Worm (Caenorhabditis elegans) whole organism, L2 larva: Measurements from ENCODE around the gene F53F8.3.

Experiments used
- C34F6.9 ChIP-seq: fragments of 150-350 bp; optimal IDR thresholded peaks from 2 replicates; lab custom pipeline; 2014; ENCODE audit warnings: missing biosample characterization, missing genetic modification characterization
- F13H6.1 ChIP-seq: sonication (generic microtip); optimal IDR thresholded peaks from 2 replicates; lab custom pipeline; 2016; ENCODE audit warnings: missing genetic modification characterization, missing compliant biosample characterization
- R02D3.7 ChIP-seq: fragments of 150-350 bp; optimal IDR thresholded peaks from 2 replicates; lab custom pipeline; 2014; ENCODE audit warnings: missing biosample characterization, missing genetic modification characterization
- Y55F3AM.14 ChIP-seq: fragments of 200-800 bp; sonication (Bioruptor generic); optimal IDR thresholded peaks from 2 replicates; lab custom pipeline; 2018; ENCODE audit warnings: mild to moderate bottlenecking, missing genetic modification characterization, missing compliant biosample characterization
- ZK546.5 ChIP-seq: sonication (generic microtip); optimal IDR thresholded peaks from 2 replicates; lab custom pipeline; 2017; ENCODE audit warnings: missing biosample characterization, missing genetic modification characterization
- alr-1 ChIP-seq: fragments of 150-350 bp; optimal IDR thresholded peaks from 2 replicates; lab custom pipeline; 2014; ENCODE audit warnings: missing biosample characterization, missing genetic modification characterization
- ama-1 ChIP-seq: fragments of 150-350 bp; optimal IDR thresholded peaks from 2 replicates; lab custom pipeline; 2018; ENCODE audit warnings: inconsistent platforms
- blmp-1 ChIP-seq: sonication (generic microtip); optimal IDR thresholded peaks from 2 replicates; lab custom pipeline; 2017; ENCODE audit warnings: missing genetic modification characterization, mild to moderate bottlenecking, missing compliant biosample characterization, antibody characterized with exemption, moderate library complexity; ENCODE audit not compliant: insufficient read depth
- ceh-16 ChIP-seq: fragments of 150-350 bp; optimal IDR thresholded peaks from 2 replicates; lab custom pipeline; 2014; ENCODE audit warnings: missing biosample characterization, missing genetic modification characterization
- ceh-82 ChIP-seq: fragments of 150-350 bp; optimal IDR thresholded peaks from 2 replicates; lab custom pipeline; 2014; ENCODE audit warnings: missing biosample characterization, missing genetic modification characterization
- crh-2 ChIP-seq: sonication (generic microtip); optimal IDR thresholded peaks from 2 replicates; lab custom pipeline; 2017; ENCODE audit warnings: missing biosample characterization, missing genetic modification characterization
- dmd-4 ChIP-seq: sonication (generic microtip); optimal IDR thresholded peaks from 2 replicates; lab custom pipeline; 2017; ENCODE audit warnings: missing biosample characterization, missing genetic modification characterization
- egl-27 ChIP-seq: sonication (generic microtip); optimal IDR thresholded peaks from 3 replicates; lab custom pipeline; 2017; ENCODE audit warnings: missing biosample characterization, missing genetic modification reagents, missing genetic modification characterization
- elt-1 ChIP-seq: fragments of 150-350 bp; optimal IDR thresholded peaks from 2 replicates; lab custom pipeline; 2014; ENCODE audit warnings: missing biosample characterization, missing genetic modification characterization
- elt-3 ChIP-seq: sonication (generic microtip); optimal IDR thresholded peaks from 2 replicates; lab custom pipeline; 2017; ENCODE audit warnings: missing biosample characterization, missing genetic modification characterization
- fos-1 ChIP-seq: fragments of 150-350 bp; optimal IDR thresholded peaks from 2 replicates; lab custom pipeline; 2014; ENCODE audit warnings: missing biosample characterization, missing genetic modification characterization
- gmeb-1 ChIP-seq: fragments of 150-350 bp; optimal IDR thresholded peaks from 2 replicates; lab custom pipeline; 2014; ENCODE audit warnings: missing biosample characterization, missing genetic modification characterization
- lin-13 ChIP-seq: fragments of 150-350 bp; optimal IDR thresholded peaks from 2 replicates; lab custom pipeline; 2014; ENCODE audit warnings: missing biosample characterization, missing genetic modification reagents, missing genetic modification characterization
- lin-39 ChIP-seq: fragments of 150-350 bp; optimal IDR thresholded peaks from 2 replicates; lab custom pipeline; 2014; ENCODE audit warnings: missing biosample characterization, missing genetic modification reagents, missing genetic modification characterization
- lsy-2 ChIP-seq, 2 experiments: fragments of 150-350 bp in 1 of 2; sonication (generic microtip) in 1 of 2; optimal IDR thresholded peaks; 2 replicates each; lab custom pipeline; 2014 to 2017; ENCODE audit warnings: missing biosample characterization in 2 of 2, missing genetic modification characterization in 2 of 2
- mbf-1 ChIP-seq: sonication (generic microtip); optimal IDR thresholded peaks from 2 replicates; lab custom pipeline; 2017; ENCODE audit warnings: missing biosample characterization, missing genetic modification characterization
- mdl-1 ChIP-seq, 2 experiments: fragments of 150-350 bp in 1 of 2; sonication (generic microtip) in 1 of 2; optimal IDR thresholded peaks; 2 replicates each; lab custom pipeline; 2017; ENCODE audit warnings: missing biosample characterization in 2 of 2, missing genetic modification characterization in 2 of 2
- nhr-12 ChIP-seq: fragments of 150-350 bp; optimal IDR thresholded peaks from 2 replicates; lab custom pipeline; 2014; ENCODE audit warnings: missing biosample characterization, missing genetic modification characterization
- nhr-129 ChIP-seq: fragments of 150-350 bp; optimal IDR thresholded peaks from 2 replicates; lab custom pipeline; 2014; ENCODE audit warnings: missing biosample characterization, missing genetic modification characterization
- nhr-21 ChIP-seq: fragments of 150-350 bp; optimal IDR thresholded peaks from 2 replicates; lab custom pipeline; 2014; ENCODE audit warnings: missing biosample characterization, missing genetic modification characterization
- nhr-23 ChIP-seq: fragments of 150-350 bp; optimal IDR thresholded peaks from 2 replicates; lab custom pipeline; 2014; ENCODE audit warnings: missing biosample characterization, missing genetic modification reagents, missing genetic modification characterization
- nhr-237 ChIP-seq: fragments of 150-350 bp; optimal IDR thresholded peaks from 2 replicates; lab custom pipeline; 2014; ENCODE audit warnings: missing biosample characterization, missing genetic modification characterization
- nhr-25 ChIP-seq: fragments of 150-350 bp; sonication (generic microtip); optimal IDR thresholded peaks from 3 replicates; lab custom pipeline; 2014; ENCODE audit warnings: missing biosample characterization, missing genetic modification characterization
- nhr-6 ChIP-seq: fragments of 150-350 bp; optimal IDR thresholded peaks from 2 replicates; lab custom pipeline; 2014; ENCODE audit warnings: missing biosample characterization, missing genetic modification characterization
- peb-1 ChIP-seq: fragments of 150-350 bp; optimal IDR thresholded peaks from 2 replicates; lab custom pipeline; 2014; ENCODE audit warnings: missing biosample characterization, missing genetic modification characterization
- sem-4 ChIP-seq: fragments of 150-350 bp; optimal IDR thresholded peaks from 2 replicates; lab custom pipeline; 2014; ENCODE audit warnings: missing biosample characterization, missing genetic modification reagents, missing genetic modification characterization
- skn-1 ChIP-seq: sonication (generic microtip); optimal IDR thresholded peaks from 2 replicates; lab custom pipeline; 2017; ENCODE audit warnings: missing biosample characterization, missing genetic modification characterization
- snpc-4 ChIP-seq: fragments of 150-350 bp; optimal IDR thresholded peaks from 2 replicates; lab custom pipeline; 2014; ENCODE audit warnings: missing biosample characterization, missing genetic modification characterization
- unc-55 ChIP-seq: fragments of 150-350 bp; sonication (generic microtip); optimal IDR thresholded peaks from 3 replicates; lab custom pipeline; 2014; ENCODE audit warnings: missing biosample characterization, missing genetic modification reagents, missing genetic modification characterization
- unc-62 ChIP-seq: fragments of 150-350 bp; optimal IDR thresholded peaks from 2 replicates; lab custom pipeline; 2014; ENCODE audit warnings: missing biosample characterization, missing genetic modification reagents, missing genetic modification characterization
- zag-1 ChIP-seq: fragments of 150-350 bp; optimal IDR thresholded peaks from 2 replicates; lab custom pipeline; 2014; ENCODE audit warnings: missing biosample characterization, missing genetic modification characterization
- ztf-1 ChIP-seq: fragments of 200-800 bp; sonication (Bioruptor generic); conservative IDR thresholded peaks from 2 replicates; pipeline ENCODE4 v1.3.6; 2022; ENCODE audit warnings: missing genetic modification characterization, missing compliant biosample characterization
- ztf-11 ChIP-seq: sonication (generic microtip); optimal IDR thresholded peaks from 2 replicates; lab custom pipeline; 2017; ENCODE audit warnings: missing biosample characterization, missing genetic modification characterization
- ztf-4 ChIP-seq: fragments of 150-350 bp; optimal IDR thresholded peaks from 2 replicates; lab custom pipeline; 2014; ENCODE audit warnings: missing biosample characterization, missing genetic modification characterization

The F53F8.3 gene

DNA sequence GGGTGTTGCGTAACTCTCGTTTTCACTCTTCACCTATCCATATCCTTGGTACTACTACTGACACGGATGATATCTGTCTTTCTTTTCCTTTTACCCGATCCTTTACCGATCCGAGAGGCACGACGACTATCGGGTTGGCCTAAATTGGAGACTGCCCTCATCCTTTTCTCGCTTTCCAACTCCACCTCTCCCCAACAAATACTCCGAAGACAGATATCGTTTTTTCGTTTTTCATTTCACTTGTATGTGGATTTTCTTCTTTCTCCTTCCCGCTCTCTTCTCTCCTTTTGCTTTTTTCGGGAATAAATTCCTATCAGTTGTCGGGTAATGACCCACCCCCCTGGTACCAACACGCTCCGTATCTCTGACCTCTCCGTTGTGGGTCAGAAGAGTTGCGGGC, 24.4 kb downstream of the F53F8.3 start:
- TF ChIP-seq nhr-21 (tag; lab: Kevin White, UChicago) (peak; percentile 31), ama-1 (lab: Kevin White, UChicago) (no peak), Y55F3AM.14 (GFP tag; lab: Kevin White, UChicago) (no peak), unc-55 (GFP tag; lab: Kevin White, UChicago) (no peak), lin-39 (tag; lab: Kevin White, UChicago) (no peak), ceh-16 (no peak), blmp-1 (peak; percentile 11), dmd-4 (no peak)

DNA sequence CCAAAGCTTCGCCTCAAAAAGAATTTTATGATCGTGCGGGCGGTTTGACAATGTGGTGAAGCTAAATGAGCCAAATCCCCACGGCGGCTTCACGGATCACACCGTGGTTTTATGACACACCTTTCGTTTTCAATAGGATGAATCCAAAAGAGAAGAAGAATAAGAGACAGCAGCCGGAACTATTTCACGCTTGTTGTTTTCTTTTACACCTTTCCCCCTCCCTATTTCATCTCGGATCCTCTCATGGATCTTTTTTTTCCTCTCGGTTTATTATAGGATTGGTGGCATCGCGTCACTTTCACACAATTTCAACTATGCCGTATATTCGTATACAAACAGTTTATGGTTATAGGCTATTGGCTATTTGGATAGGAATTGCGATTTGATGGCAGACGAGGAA, 25.6 kb downstream of the F53F8.3 start:
- TF ChIP-seq dmd-4 (no peak), nhr-25 (tag; lab: Kevin White, UChicago) (no peak), lsy-2 (tag; optimal IDR thresholded peaks at IDR 0.05; lab: Kevin White, UChicago) (no peak), nhr-12 (no peak), gmeb-1 (no peak), skn-1 (tag; lab: Kevin White, UChicago) (no peak), unc-62 (GFP tag; lab: Kevin White, UChicago) (no peak), nhr-23 (tag; lab: Kevin White, UChicago) (no peak), ztf-11 (tag; lab: Kevin White, UChicago) (no peak), elt-3 (tag; lab: Kevin White, UChicago) (no peak), ama-1 (lab: Kevin White, UChicago) (no peak), fos-1 (tag; lab: Kevin White, UChicago) (no peak), sem-4 (tag; lab: Kevin White, UChicago) (no peak), mdl-1 (tag; optimal IDR thresholded peaks at IDR 0.05; lab: Kevin White, UChicago) (no peak), lin-13 (GFP tag; lab: Kevin White, UChicago) (no peak), peb-1 (tag; lab: Kevin White, UChicago) (no peak), Y55F3AM.14 (GFP tag; lab: Kevin White, UChicago) (no peak), snpc-4 (tag; lab: Kevin White, UChicago) (no peak), C34F6.9 (tag; lab: Kevin White, UChicago) (no peak)

DNA sequence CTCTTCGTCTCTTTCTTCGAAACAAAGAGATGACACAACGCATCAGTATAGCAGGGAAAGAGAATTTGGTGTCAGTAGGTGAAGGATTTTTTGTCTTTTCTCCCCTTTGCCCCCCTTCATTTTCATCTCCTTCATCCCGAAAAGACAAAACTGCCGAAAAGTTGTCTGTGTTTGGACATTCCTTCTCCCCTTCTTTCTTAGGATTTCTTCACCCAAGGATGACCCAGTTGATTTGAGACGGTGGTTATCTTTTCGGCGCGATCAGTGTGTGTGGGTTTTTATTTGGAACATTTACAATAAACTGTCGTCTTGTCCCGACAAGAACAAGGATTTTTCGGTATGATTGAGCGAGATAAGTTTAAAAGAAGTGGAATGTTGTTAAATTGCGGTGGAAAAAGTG, 26.9 kb downstream of the F53F8.3 start:
- TF ChIP-seq ztf-4 (tag; lab: Kevin White, UChicago) = no peak
- no peak for TF ChIP-seq R02D3.7
- TF ChIP-seq ztf-11 (tag; lab: Kevin White, UChicago) = no peak
- TF ChIP-seq elt-1 (tag; lab: Kevin White, UChicago) = peak; percentile 32
- TF ChIP-seq nhr-21 (tag; lab: Kevin White, UChicago) = peak; percentile 12

DNA sequence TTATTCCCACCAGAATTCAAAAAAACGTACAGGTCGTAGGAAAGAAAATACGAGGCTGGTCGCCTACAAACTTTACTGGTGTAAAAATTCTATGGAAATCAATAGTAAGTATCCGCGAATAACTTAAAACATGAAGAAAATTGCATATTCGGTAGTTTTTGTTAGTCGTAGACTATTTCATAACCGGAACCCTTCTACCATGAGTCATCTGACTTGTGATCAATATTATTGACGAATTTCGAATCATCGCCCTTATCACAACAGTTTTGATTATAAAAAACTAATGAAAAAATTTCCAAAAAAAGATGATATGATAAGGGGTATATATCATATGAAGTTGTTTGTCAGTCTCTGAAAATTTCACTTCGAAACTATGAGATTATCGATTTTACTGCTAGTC, 29.3 kb downstream of the F53F8.3 start, which contains the start of gene W01F3.2:
TSS of gene W01F3.2 (plus strand) at position 301 of the 400 bp plus-strand sequence.
- TF ChIP-seq zag-1 (tag; lab: Kevin White, UChicago) (no peak), fos-1 (tag; lab: Kevin White, UChicago) (peak; percentile 17), nhr-12 (no peak), ztf-11 (tag; lab: Kevin White, UChicago) (no peak), nhr-21 (tag; lab: Kevin White, UChicago) (no peak), ama-1 (lab: Kevin White, UChicago) (no peak), ztf-1 (no peak), crh-2 (tag; lab: Kevin White, UChicago) (peak; percentile 12)

DNA sequence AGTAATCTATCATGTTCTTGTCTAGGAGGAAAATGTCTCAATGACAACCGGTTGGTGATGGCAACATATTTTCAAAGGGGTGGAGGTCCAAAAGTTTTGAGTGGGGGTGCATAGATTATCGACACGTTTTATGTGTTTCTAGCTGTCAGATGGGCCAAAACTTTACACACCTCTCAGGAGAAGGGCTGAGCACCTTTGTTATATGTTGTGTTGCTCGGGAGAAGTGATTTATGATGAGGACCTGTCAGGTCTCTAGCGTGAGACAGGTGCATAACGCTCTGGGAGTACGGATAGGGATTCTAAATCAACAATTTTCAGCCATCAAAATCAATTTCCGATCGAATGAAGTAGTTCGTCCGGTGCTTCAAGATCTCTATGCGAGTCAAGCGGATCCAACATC, 32.7 kb downstream of the F53F8.3 start:
- TF ChIP-seq nhr-129 (tag; lab: Kevin White, UChicago) (no peak), lin-39 (tag; lab: Kevin White, UChicago) (no peak), ceh-82 (no peak), fos-1 (tag; lab: Kevin White, UChicago) (no peak), unc-55 (GFP tag; lab: Kevin White, UChicago) (no peak), ztf-4 (tag; lab: Kevin White, UChicago) (no peak), mbf-1 (tag; lab: Kevin White, UChicago) (no peak), egl-27 (no peak), Y55F3AM.14 (GFP tag; lab: Kevin White, UChicago) (no peak), F13H6.1 (tag; lab: Kevin White, UChicago) (no peak), alr-1 (tag; lab: Kevin White, UChicago) (no peak), nhr-237 (tag; lab: Kevin White, UChicago) (no peak), ztf-1 (no peak), zag-1 (tag; lab: Kevin White, UChicago) (no peak), nhr-12 (no peak), ZK546.5 (tag; lab: Kevin White, UChicago) (no peak), R02D3.7 (no peak), elt-1 (tag; lab: Kevin White, UChicago) (no peak), nhr-6 (tag; lab: Kevin White, UChicago) (no peak), peb-1 (tag; lab: Kevin White, UChicago) (no peak)
- TF ChIP-seq, all 48 proteins: peak for 0
